Fruit fly (Drosophila melanogaster) whole organism, embryonic: ENCODE data around the gene tank.

Source experiments
- Antp ChIP-seq: fragments of 200-800 bp; sonication (Bioruptor generic); optimal IDR thresholded peaks from 3 replicates; lab custom pipeline; 2016; ENCODE audit warnings: missing biosample characterization, missing genetic modification characterization
- Atf3 ChIP-seq: fragments of 200-800 bp; sonication (Bioruptor generic); optimal IDR thresholded peaks from 3 replicates; lab custom pipeline; 2016; ENCODE audit warnings: missing biosample characterization, missing genetic modification characterization
- B-H2 ChIP-seq: fragments of 200-800 bp; sonication (Bioruptor generic); optimal IDR thresholded peaks from 2 replicates; lab custom pipeline; 2018; ENCODE audit warnings: missing biosample characterization, mild to moderate bottlenecking, missing genetic modification characterization
- CG11085 ChIP-seq: fragments of 200-800 bp; sonication (Bioruptor generic); IDR thresholded peaks from 2 replicates; pipeline ENCODE4 v1.3.6; 2022; ENCODE audit warnings: missing biosample characterization, missing genetic modification characterization
- CG11247 ChIP-seq: fragments of 200-800 bp; sonication (Bioruptor generic); IDR thresholded peaks from 2 replicates; pipeline ENCODE4 v1.3.6; 2022; ENCODE audit warnings: missing biosample characterization, missing genetic modification characterization
- CG11456 ChIP-seq: fragments of 200-800 bp; sonication (Bioruptor generic); IDR thresholded peaks from 3 replicates; pipeline ENCODE4 v1.3.6; 2022; ENCODE audit warnings: missing biosample characterization, missing genetic modification characterization
- CG13775 ChIP-seq: fragments of 200-800 bp; sonication (Bioruptor generic); optimal IDR thresholded peaks from 3 replicates; lab custom pipeline; 2017; ENCODE audit warnings: missing biosample characterization, mild to moderate bottlenecking, missing genetic modification characterization
- CG14710 ChIP-seq: fragments of 200-800 bp; sonication (Bioruptor generic); optimal IDR thresholded peaks from 3 replicates; lab custom pipeline; 2019; ENCODE audit warnings: missing biosample characterization, mild to moderate bottlenecking, missing genetic modification characterization, moderate library complexity
- CG14860 ChIP-seq: fragments of 200-800 bp; sonication (Bioruptor generic); IDR thresholded peaks from 3 replicates; pipeline ENCODE4 v1.3.6; 2022; ENCODE audit warnings: missing biosample characterization, missing genetic modification characterization; ENCODE audit not compliant: partially characterized antibody
- CG15269 ChIP-seq: fragments of 200-800 bp; sonication (Bioruptor generic); optimal IDR thresholded peaks from 2 replicates; lab custom pipeline; 2018; ENCODE audit warnings: missing biosample characterization, mild to moderate bottlenecking, missing genetic modification characterization, moderate library complexity
- CG15696 ChIP-seq: fragments of 200-800 bp; sonication (Bioruptor generic); optimal IDR thresholded peaks from 2 replicates; lab custom pipeline; 2019; ENCODE audit warnings: missing biosample characterization, mild to moderate bottlenecking, missing genetic modification characterization, moderate library complexity
- CG1603 ChIP-seq: fragments of 200-800 bp; sonication (Bioruptor generic); optimal IDR thresholded peaks from 2 replicates; lab custom pipeline; 2019; ENCODE audit warnings: missing biosample characterization, mild to moderate bottlenecking, missing genetic modification characterization, moderate library complexity
- CG16815 ChIP-seq: fragments of 200-800 bp; sonication (Bioruptor generic); optimal IDR thresholded peaks from 3 replicates; lab custom pipeline; 2017; ENCODE audit warnings: missing biosample characterization, mild to moderate bottlenecking, missing genetic modification characterization
- CG1832 ChIP-seq: fragments of 200-800 bp; sonication (Bioruptor generic); optimal IDR thresholded peaks from 2 replicates; lab custom pipeline; 2017; ENCODE audit warnings: missing biosample characterization, mild to moderate bottlenecking, missing genetic modification characterization, inconsistent platforms
- CG18619 ChIP-seq: fragments of 200-800 bp; sonication (Bioruptor generic); optimal IDR thresholded peaks from 3 replicates; lab custom pipeline; 2017; ENCODE audit warnings: missing biosample characterization, mild to moderate bottlenecking, missing genetic modification characterization
- CG2199 ChIP-seq: fragments of 200-800 bp; sonication (Bioruptor generic); IDR thresholded peaks from 3 replicates; pipeline ENCODE4 v1.3.6; 2022; ENCODE audit warnings: missing biosample characterization, missing genetic modification characterization
- CG3065 ChIP-seq: fragments of 200-800 bp; sonication (Bioruptor generic); optimal IDR thresholded peaks from 2 replicates; lab custom pipeline; 2016; ENCODE audit warnings: missing biosample characterization, missing genetic modification characterization
- CG3847 ChIP-seq: fragments of 200-800 bp; sonication (Bioruptor generic); IDR thresholded peaks from 2 replicates; pipeline ENCODE4 v1.3.6; 2022; ENCODE audit warnings: missing biosample characterization, missing genetic modification characterization
- CG42726 ChIP-seq: fragments of 200-800 bp; sonication (Bioruptor generic); IDR thresholded peaks from 2 replicates; pipeline ENCODE4 v1.3.6; 2022; ENCODE audit warnings: missing biosample characterization, missing genetic modification characterization; ENCODE audit not compliant: partially characterized antibody
- CG6689 ChIP-seq: fragments of 200-800 bp; sonication (Bioruptor generic); IDR thresholded peaks from 2 replicates; pipeline ENCODE4 v1.3.6; 2022; ENCODE audit warnings: missing biosample characterization, missing genetic modification characterization
- CG6813 ChIP-seq: fragments of 200-800 bp; sonication (Bioruptor generic); optimal IDR thresholded peaks from 2 replicates; lab custom pipeline; 2017; ENCODE audit warnings: missing biosample characterization, missing genetic modification characterization, mild to moderate bottlenecking, moderate library complexity, missing genetic modification reagents
- CG7372 ChIP-seq: fragments of 200-800 bp; sonication (Bioruptor generic); IDR thresholded peaks from 2 replicates; pipeline ENCODE4 v1.3.6; 2022; ENCODE audit warnings: missing biosample characterization, missing genetic modification characterization
- CG7839 ChIP-seq: fragments of 200-800 bp; sonication (Bioruptor generic); optimal IDR thresholded peaks from 3 replicates; lab custom pipeline; 2018; ENCODE audit warnings: missing biosample characterization, mild to moderate bottlenecking, missing genetic modification characterization, moderate library complexity
- CG8944 ChIP-seq: fragments of 200-800 bp; sonication (Bioruptor generic); optimal IDR thresholded peaks from 3 replicates; lab custom pipeline; 2016; ENCODE audit warnings: missing biosample characterization, missing genetic modification characterization
- CG9727 ChIP-seq: fragments of 200-800 bp; sonication (Bioruptor generic); optimal IDR thresholded peaks from 3 replicates; lab custom pipeline; 2017; ENCODE audit warnings: missing biosample characterization, mild to moderate bottlenecking, missing genetic modification characterization
- Dbx ChIP-seq: fragments of 200-800 bp; sonication (Bioruptor generic); IDR thresholded peaks from 3 replicates; pipeline ENCODE4 v1.3.6; 2022; ENCODE audit warnings: missing biosample characterization, missing genetic modification characterization
- Doc3 ChIP-seq: fragments of 200-800 bp; sonication (Bioruptor generic); IDR thresholded peaks from 3 replicates; pipeline ENCODE4 v1.3.6; 2022; ENCODE audit warnings: missing biosample characterization, missing genetic modification characterization; ENCODE audit not compliant: partially characterized antibody
- Fer2 ChIP-seq: fragments of 200-800 bp; sonication (Bioruptor generic); optimal IDR thresholded peaks from 2 replicates; lab custom pipeline; 2018; ENCODE audit warnings: missing biosample characterization, mild to moderate bottlenecking, missing genetic modification characterization, moderate library complexity
- H15 ChIP-seq: fragments of 200-800 bp; sonication (Bioruptor generic); IDR thresholded peaks from 3 replicates; pipeline ENCODE4 v1.3.6; 2022; ENCODE audit warnings: missing biosample characterization, missing genetic modification characterization
- Hmr ChIP-seq: fragments of 200-800 bp; sonication (Bioruptor generic); optimal IDR thresholded peaks from 3 replicates; lab custom pipeline; 2017; ENCODE audit warnings: mild to moderate bottlenecking, missing biosample characterization, missing genetic modification reagents, missing genetic modification characterization
- Kr ChIP-seq: fragments of 200-800 bp; sonication (Bioruptor generic); optimal IDR thresholded peaks from 2 replicates; lab custom pipeline; 2017; ENCODE audit warnings: missing biosample characterization, mild to moderate bottlenecking, missing genetic modification characterization
- Meics ChIP-seq: fragments of 200-800 bp; sonication (Bioruptor generic); optimal IDR thresholded peaks from 2 replicates; lab custom pipeline; 2017; ENCODE audit warnings: missing biosample characterization, mild to moderate bottlenecking, missing genetic modification characterization
- Opbp ChIP-seq: fragments of 200-800 bp; sonication (Bioruptor generic); IDR thresholded peaks from 3 replicates; pipeline ENCODE4 v1.3.6; 2022; ENCODE audit warnings: missing biosample characterization, missing genetic modification characterization; ENCODE audit not compliant: partially characterized antibody
- Six4 ChIP-seq: fragments of 200-800 bp; sonication (Bioruptor generic); optimal IDR thresholded peaks from 2 replicates; lab custom pipeline; 2016; ENCODE audit warnings: missing biosample characterization, missing genetic modification characterization
- Sry-δ ChIP-seq: fragments of 200-800 bp; sonication (Bioruptor generic); optimal IDR thresholded peaks from 2 replicates; lab custom pipeline; 2016; ENCODE audit warnings: missing biosample characterization, missing genetic modification characterization
- Tbp ChIP-seq: fragments of >200 bp; optimal IDR thresholded peaks from 2 replicates; lab custom pipeline; 2018; ENCODE audit warnings: missing biosample characterization, missing genetic modification characterization
- al ChIP-seq: fragments of 200-800 bp; sonication (Bioruptor generic); IDR thresholded peaks from 2 replicates; pipeline ENCODE4 v1.3.6; 2022; ENCODE audit warnings: missing biosample characterization, missing genetic modification characterization
- crc ChIP-seq: fragments of 200-800 bp; sonication (Bioruptor generic); optimal IDR thresholded peaks from 2 replicates; lab custom pipeline; 2016; ENCODE audit warnings: missing biosample characterization, missing genetic modification characterization
- eve ChIP-seq, 2 experiments: fragments of >200 bp; optimal IDR thresholded peaks; 2 replicates each; lab custom pipeline; 2017; ENCODE audit warnings: missing biosample characterization in 2 of 2, missing genetic modification characterization in 2 of 2
- eyg ChIP-seq: fragments of 200-800 bp; sonication (Bioruptor generic); optimal IDR thresholded peaks from 3 replicates; lab custom pipeline; 2016; ENCODE audit warnings: missing biosample characterization, missing genetic modification characterization
- fd102C ChIP-seq: fragments of 200-800 bp; sonication (Bioruptor generic); optimal IDR thresholded peaks from 2 replicates; lab custom pipeline; 2018; ENCODE audit warnings: missing biosample characterization, mild to moderate bottlenecking, missing genetic modification characterization, moderate library complexity
- gt ChIP-seq: fragments of 200-800 bp; sonication (Bioruptor generic); IDR thresholded peaks from 2 replicates; pipeline ENCODE4 v1.3.6; 2022; ENCODE audit warnings: missing biosample characterization, missing genetic modification characterization
- jing ChIP-seq: fragments of 200-800 bp; sonication (Bioruptor generic); optimal IDR thresholded peaks from 2 replicates; lab custom pipeline; 2018; ENCODE audit warnings: missing biosample characterization, mild to moderate bottlenecking, missing genetic modification characterization
- kay ChIP-seq: fragments of 200-800 bp; sonication (Bioruptor generic); optimal IDR thresholded peaks from 2 replicates; lab custom pipeline; 2016; ENCODE audit warnings: missing biosample characterization, missing genetic modification characterization
- klu ChIP-seq: fragments of 200-800 bp; sonication (Bioruptor generic); IDR thresholded peaks from 2 replicates; pipeline ENCODE4 v1.3.6; 2022; ENCODE audit warnings: missing biosample characterization, missing genetic modification characterization
- luna ChIP-seq: fragments of 200-800 bp; sonication (Bioruptor generic); optimal IDR thresholded peaks from 2 replicates; lab custom pipeline; 2016; ENCODE audit warnings: missing biosample characterization, missing genetic modification characterization
- oc ChIP-seq: fragments of 200-800 bp; sonication (Bioruptor generic); optimal IDR thresholded peaks from 2 replicates; lab custom pipeline; 2018; ENCODE audit warnings: missing biosample characterization, mild to moderate bottlenecking, missing genetic modification characterization, moderate library complexity
- pho ChIP-seq: fragments of 200-800 bp; sonication (Bioruptor generic); optimal IDR thresholded peaks from 2 replicates; lab custom pipeline; 2016; ENCODE audit warnings: missing biosample characterization, missing genetic modification characterization
- sens ChIP-seq: fragments of 200-800 bp; sonication (Bioruptor generic); peaks from one replicate; lab custom pipeline; 2016; ENCODE audit warnings: missing biosample characterization, missing genetic modification characterization
- slou ChIP-seq: fragments of 200-800 bp; sonication (Bioruptor generic); optimal IDR thresholded peaks from 3 replicates; lab custom pipeline; 2016; ENCODE audit warnings: missing biosample characterization, missing genetic modification characterization
- toy ChIP-seq: fragments of 200-800 bp; sonication (Bioruptor generic); IDR thresholded peaks from 2 replicates; pipeline ENCODE4 v1.3.6; 2022; ENCODE audit warnings: missing biosample characterization, missing genetic modification characterization
- zf30C ChIP-seq: fragments of 200-800 bp; sonication (Bioruptor generic); optimal IDR thresholded peaks from 3 replicates; lab custom pipeline; 2018; ENCODE audit warnings: missing biosample characterization, mild to moderate bottlenecking, missing genetic modification characterization

Gene tank

dm6 chr2L:4861503-4861902 lies 23.7 kb upstream of the tank start (continued):
- TF ChIP-seq CG15269 (no peak), jing (GFP tag; lab: Kevin White, UChicago) (no peak), klu (GFP tag; lab: Robert Waterston, UW) (no peak), CG18619 (GFP tag; lab: Kevin White, UChicago) (no peak), Atf3 (GFP tag; lab: Kevin White, UChicago) (no peak), B-H2 (no peak), Six4 (GFP tag; lab: Kevin White, UChicago) (no peak), CG3847 (GFP tag; lab: Robert Waterston, UW) (no peak), CG6813 (GFP tag; lab: Kevin White, UChicago) (peak; percentile 8), CG11247 (GFP tag; lab: Robert Waterston, UW) (no peak), Hmr (GFP tag; lab: Kevin White, UChicago) (peak; percentile 23), CG3065 (GFP tag; lab: Kevin White, UChicago) (no peak), CG1603 (no peak), Meics (GFP tag; lab: Kevin White, UChicago) (peak; percentile 49), CG2199 (GFP tag; lab: Robert Waterston, UW) (no peak), CG7372 (GFP tag; lab: Robert Waterston, UW) (peak; percentile 51), CG8944 (GFP tag; lab: Kevin White, UChicago) (no peak), CG6689 (GFP tag; lab: Robert Waterston, UW) (peak; percentile 65), CG15696 (tag; lab: Kevin White, UChicago) (no peak), eyg (no peak), H15 (peak; percentile 67; the same call in 2 of the 3 replicates), CG14710 (tag; lab: Kevin White, UChicago) (no peak), CG13775 (GFP tag; lab: Kevin White, UChicago) (no peak), CG9727 (peak; percentile 4), Sry-δ (GFP tag; lab: Kevin White, UChicago) (no peak), CG11085 (GFP tag; lab: Robert Waterston, UW) (no peak), CG1832 (GFP tag; lab: Kevin White, UChicago) (no peak), sens (GFP tag; lab: Kevin White, UChicago) (no peak), CG16815 (GFP tag; lab: Kevin White, UChicago) (no peak), toy (peak; percentile 42; the same call in 1 of the 2 replicates), slou (GFP tag; lab: Kevin White, UChicago) (no peak), Opbp (GFP tag; lab: Robert Waterston, UW) (no peak), Dbx (GFP tag; lab: Robert Waterston, UW) (0 out of 3 replicates have a peak, but pooled peaks have one; percentile 27), gt (GFP tag; lab: Robert Waterston, UW) (no peak), Tbp (GFP tag; lab: Kevin White, UChicago) (no peak), CG42726 (no peak), luna (GFP tag; lab: Kevin White, UChicago) (no peak), CG11456 (GFP tag; lab: Robert Waterston, UW) (no peak), kay (GFP tag; lab: Kevin White, UChicago) (no peak), eve (GFP tag; optimal IDR thresholded peaks at IDR 0.05; lab: Kevin White, UChicago) (no peak), pho (GFP tag; lab: Kevin White, UChicago) (no peak), Kr (no peak), crc (GFP tag; lab: Kevin White, UChicago) (no peak), zf30C (GFP tag; lab: Kevin White, UChicago) (no peak), CG7839 (peak; percentile 36), al (no peak), CG14860 (GFP tag; lab: Robert Waterston, UW) (no peak), fd102C (GFP tag; lab: Kevin White, UChicago) (no peak), Antp (GFP tag; lab: Kevin White, UChicago) (no peak), oc (tag; lab: Kevin White, UChicago) (no peak), Fer2 (tag; lab: Kevin White, UChicago) (peak; percentile 18), Doc3 (GFP tag; lab: Robert Waterston, UW) (no peak)
